Fruit fly (Drosophila melanogaster) whole organism, embryonic: ENCODE data around the gene BBS1.
A peak's percentile ranks its signal among the peaks of the same experiment; 100 is the strongest.

Experiments used
- Ada2b ChIP-seq: fragments of 200-800 bp; sonication (Bioruptor generic); IDR thresholded peaks from 2 replicates; pipeline ENCODE4 v1.3.6; 2022; ENCODE audit warnings: missing biosample characterization, missing genetic modification characterization
- Adf1 ChIP-seq: fragments of 200-800 bp; sonication (Bioruptor generic); IDR thresholded peaks from 2 replicates; pipeline ENCODE4 v1.3.6; 2022; ENCODE audit warnings: missing biosample characterization, missing genetic modification characterization
- Asciz ChIP-seq: fragments of 200-800 bp; sonication (Bioruptor generic); optimal IDR thresholded peaks from 2 replicates; lab custom pipeline; 2017; ENCODE audit warnings: missing biosample characterization, mild to moderate bottlenecking, missing genetic modification characterization, missing genetic modification reagents
- Atf6 ChIP-seq: fragments of 200-800 bp; sonication (Bioruptor generic); IDR thresholded peaks from 2 replicates; pipeline ENCODE4 v1.3.6; 2022; ENCODE audit warnings: missing biosample characterization, missing genetic modification characterization
- Awh ChIP-seq: fragments of 200-800 bp; sonication (Bioruptor generic); IDR thresholded peaks from 2 replicates; pipeline ENCODE4, ENCODE4 v1.3.6; 2022; ENCODE audit warnings: missing biosample characterization, missing genetic modification characterization
- CG10543 ChIP-seq: fragments of 200-800 bp; sonication (Bioruptor generic); optimal IDR thresholded peaks from 3 replicates; lab custom pipeline; 2017; ENCODE audit warnings: missing biosample characterization, mild to moderate bottlenecking, missing genetic modification characterization, moderate library complexity
- CG11504 ChIP-seq: fragments of 200-800 bp; sonication (Bioruptor generic); optimal IDR thresholded peaks from 3 replicates; lab custom pipeline; 2019; ENCODE audit warnings: missing biosample characterization, mild to moderate bottlenecking, missing genetic modification characterization, moderate library complexity
- CG16815 ChIP-seq: fragments of 200-800 bp; sonication (Bioruptor generic); optimal IDR thresholded peaks from 3 replicates; lab custom pipeline; 2017; ENCODE audit warnings: missing biosample characterization, mild to moderate bottlenecking, missing genetic modification characterization
- CG17359 ChIP-seq: fragments of 200-800 bp; sonication (Bioruptor generic); optimal IDR thresholded peaks from 3 replicates; lab custom pipeline; 2018; ENCODE audit warnings: missing biosample characterization, mild to moderate bottlenecking, missing genetic modification characterization, moderate library complexity
- CG18262 ChIP-seq: fragments of 200-800 bp; optimal IDR thresholded peaks from 3 replicates; lab custom pipeline; 2019; ENCODE audit warnings: missing biosample characterization, mild to moderate bottlenecking, missing genetic modification characterization, moderate library complexity
- CG18764 ChIP-seq: fragments of 200-800 bp; sonication (Bioruptor generic); optimal IDR thresholded peaks from 3 replicates; lab custom pipeline; 2016; ENCODE audit warnings: missing biosample characterization, missing genetic modification characterization
- CG2678 ChIP-seq: fragments of 200-800 bp; sonication (Bioruptor generic); optimal IDR thresholded peaks from 3 replicates; lab custom pipeline; 2019; ENCODE audit warnings: missing biosample characterization, mild to moderate bottlenecking, missing genetic modification characterization, moderate library complexity
- CG3163 ChIP-seq: fragments of 200-800 bp; sonication (Bioruptor generic); optimal IDR thresholded peaks from 3 replicates; lab custom pipeline; 2016; ENCODE audit warnings: missing biosample characterization, missing genetic modification characterization
- CG32532 ChIP-seq: fragments of 200-800 bp; sonication (Bioruptor generic); IDR thresholded peaks from 2 replicates; pipeline ENCODE4 v1.3.6; 2022; ENCODE audit warnings: missing biosample characterization, missing genetic modification characterization
- CG32767 ChIP-seq: fragments of 200-800 bp; sonication (Bioruptor generic); IDR thresholded peaks from 2 replicates; pipeline ENCODE4 v1.3.6; 2022; ENCODE audit warnings: missing biosample characterization, missing genetic modification characterization
- CG4360 ChIP-seq: fragments of 200-800 bp; sonication (Bioruptor generic); IDR thresholded peaks from 2 replicates; pipeline ENCODE4 v1.3.6; 2022; ENCODE audit warnings: missing biosample characterization, missing genetic modification characterization
- CG6254 ChIP-seq: fragments of 200-800 bp; sonication (Bioruptor generic); optimal IDR thresholded peaks from 3 replicates; lab custom pipeline; 2017; ENCODE audit warnings: mild to moderate bottlenecking, missing biosample characterization, missing genetic modification reagents, missing genetic modification characterization
- CG6689 ChIP-seq: fragments of 200-800 bp; sonication (Bioruptor generic); IDR thresholded peaks from 2 replicates; pipeline ENCODE4 v1.3.6; 2022; ENCODE audit warnings: missing biosample characterization, missing genetic modification characterization
- CG7839 ChIP-seq: fragments of 200-800 bp; sonication (Bioruptor generic); optimal IDR thresholded peaks from 3 replicates; lab custom pipeline; 2018; ENCODE audit warnings: missing biosample characterization, mild to moderate bottlenecking, missing genetic modification characterization, moderate library complexity
- CG8924 ChIP-seq: fragments of 200-800 bp; optimal IDR thresholded peaks from 3 replicates; lab custom pipeline; 2019; ENCODE audit warnings: missing biosample characterization, mild to moderate bottlenecking, missing genetic modification characterization, moderate library complexity
- D19A ChIP-seq: fragments of 200-800 bp; optimal IDR thresholded peaks from 3 replicates; lab custom pipeline; 2019; ENCODE audit warnings: missing biosample characterization, mild to moderate bottlenecking, missing genetic modification characterization, moderate library complexity
- E2f2 ChIP-seq: fragments of 200-800 bp; sonication (Bioruptor generic); IDR thresholded peaks from 2 replicates; pipeline ENCODE4 v1.3.6; 2022; ENCODE audit warnings: missing biosample characterization, missing genetic modification characterization
- Eip74EF ChIP-seq, 2 experiments: fragments of 200-800 bp in 1 of 2; fragments of >200 bp in 1 of 2; sonication (Bioruptor generic) in 1 of 2; optimal IDR thresholded peaks; 2 replicates each; lab custom pipeline; 2017 to 2019; ENCODE audit warnings: missing biosample characterization in 2 of 2, missing genetic modification characterization in 2 of 2, mild to moderate bottlenecking in 1 of 2, moderate library complexity in 1 of 2
- H2.0 ChIP-seq: fragments of 200-800 bp; sonication (Bioruptor generic); IDR thresholded peaks from 2 replicates; pipeline ENCODE4 v1.3.6; 2022; ENCODE audit warnings: missing biosample characterization, missing genetic modification characterization
- HLH3B ChIP-seq: fragments of 200-800 bp; sonication (Bioruptor generic); IDR thresholded peaks from 2 replicates; pipeline ENCODE4 v1.3.6; 2022; ENCODE audit warnings: missing biosample characterization, missing genetic modification characterization
- Mrtf ChIP-seq: fragments of 200-800 bp; sonication (Bioruptor generic); IDR thresholded peaks from 3 replicates; pipeline ENCODE4 v1.3.6; 2022; ENCODE audit warnings: missing biosample characterization, missing genetic modification characterization
- Nf-YA ChIP-seq: fragments of 200-800 bp; sonication (Bioruptor generic); IDR thresholded peaks from 2 replicates; pipeline ENCODE4 v1.3.6; 2022; ENCODE audit warnings: missing biosample characterization, missing genetic modification characterization
- Oli ChIP-seq: fragments of 200-800 bp; sonication (Bioruptor generic); optimal IDR thresholded peaks from 2 replicates; lab custom pipeline; 2018; ENCODE audit warnings: missing biosample characterization, mild to moderate bottlenecking, missing genetic modification characterization, moderate library complexity
- Ptx1 ChIP-seq: fragments of 200-800 bp; sonication (Bioruptor generic); IDR thresholded peaks from 2 replicates; pipeline ENCODE4 v1.3.6; 2022; ENCODE audit warnings: missing biosample characterization, missing genetic modification characterization
- Six4 ChIP-seq: fragments of 200-800 bp; sonication (Bioruptor generic); optimal IDR thresholded peaks from 2 replicates; lab custom pipeline; 2016; ENCODE audit warnings: missing biosample characterization, missing genetic modification characterization
- Sox100B ChIP-seq: fragments of 200-800 bp; sonication (Bioruptor generic); optimal IDR thresholded peaks from 3 replicates; lab custom pipeline; 2018; ENCODE audit warnings: missing biosample characterization, mild to moderate bottlenecking, missing genetic modification characterization
- Sox102F ChIP-seq: fragments of 200-800 bp; sonication (Bioruptor generic); optimal IDR thresholded peaks from 2 replicates; lab custom pipeline; 2018; ENCODE audit warnings: missing biosample characterization, mild to moderate bottlenecking, missing genetic modification characterization, moderate library complexity
- cas ChIP-seq: fragments of 200-800 bp; sonication (Bioruptor generic); IDR thresholded peaks from 2 replicates; pipeline ENCODE4 v1.3.6; 2022; ENCODE audit warnings: missing biosample characterization, missing genetic modification characterization
- dati ChIP-seq: fragments of 200-800 bp; sonication (Bioruptor generic); IDR thresholded peaks from 2 replicates; pipeline ENCODE4 v1.3.6; 2022; ENCODE audit warnings: missing biosample characterization, missing genetic modification characterization
- dmrt99B ChIP-seq: fragments of 200-800 bp; sonication (Bioruptor generic); optimal IDR thresholded peaks from 2 replicates; lab custom pipeline; 2018; ENCODE audit warnings: missing biosample characterization, mild to moderate bottlenecking, missing genetic modification characterization, moderate library complexity
- dysf ChIP-seq: fragments of 200-800 bp; sonication (Bioruptor generic); IDR thresholded peaks from 3 replicates; pipeline ENCODE4 v1.3.6; 2022; ENCODE audit warnings: missing biosample characterization, missing genetic modification characterization
- fd96Cb ChIP-seq: fragments of 200-800 bp; sonication (Bioruptor generic); optimal IDR thresholded peaks from 2 replicates; lab custom pipeline; 2018; ENCODE audit warnings: missing biosample characterization, mild to moderate bottlenecking, missing genetic modification characterization, moderate library complexity
- gem ChIP-seq: fragments of 200-800 bp; sonication (Bioruptor generic); optimal IDR thresholded peaks from 2 replicates; lab custom pipeline; 2019; ENCODE audit warnings: missing biosample characterization, mild to moderate bottlenecking, missing genetic modification characterization, moderate library complexity
- grau ChIP-seq: fragments of 200-800 bp; optimal IDR thresholded peaks from 3 replicates; lab custom pipeline; 2019; ENCODE audit warnings: missing biosample characterization, mild to moderate bottlenecking, missing genetic modification characterization, moderate library complexity
- her ChIP-seq: fragments of 200-800 bp; sonication (Bioruptor generic); optimal IDR thresholded peaks from 2 replicates; lab custom pipeline; 2016; ENCODE audit warnings: missing biosample characterization, missing genetic modification characterization
- hkb ChIP-seq, 2 experiments: fragments of 200-800 bp in 1 of 2; fragments of >200 bp in 1 of 2; sonication (Bioruptor generic) in 1 of 2; IDR thresholded peaks in 1 of 2; optimal IDR thresholded peaks in 1 of 2; 2 replicates each; pipeline versions ENCODE4 v1.3.6 to Lab custom; 2017 to 2022; ENCODE audit warnings: missing biosample characterization in 1 of 2, missing genetic modification characterization in 1 of 2
- lmd ChIP-seq: fragments of 200-800 bp; sonication (Bioruptor generic); IDR thresholded peaks from 2 replicates; pipeline ENCODE4 v1.3.6; 2022; ENCODE audit warnings: missing biosample characterization, missing genetic modification characterization
- row ChIP-seq: fragments of 200-800 bp; sonication (Bioruptor generic); IDR thresholded peaks from 3 replicates; pipeline ENCODE4 v1.3.6; 2022; ENCODE audit warnings: missing biosample characterization, missing genetic modification characterization
- sima ChIP-seq: fragments of 200-800 bp; sonication (Bioruptor generic); optimal IDR thresholded peaks from 2 replicates; lab custom pipeline; 2016; ENCODE audit warnings: missing biosample characterization, missing genetic modification characterization
- so ChIP-seq: fragments of 200-800 bp; sonication (Bioruptor generic); IDR thresholded peaks from 3 replicates; pipeline ENCODE4 v1.3.6; 2022; ENCODE audit warnings: missing biosample characterization, missing genetic modification characterization
- stc ChIP-seq: fragments of 200-800 bp; sonication (Bioruptor generic); IDR thresholded peaks from 2 replicates; pipeline ENCODE4 v1.3.6; 2022; ENCODE audit warnings: missing biosample characterization, missing genetic modification characterization
- stwl ChIP-seq: fragments of 200-800 bp; sonication (Bioruptor generic); optimal IDR thresholded peaks from 3 replicates; lab custom pipeline; 2018; ENCODE audit warnings: missing biosample characterization, mild to moderate bottlenecking, missing genetic modification characterization, moderate library complexity
- tap ChIP-seq: fragments of 200-800 bp; optimal IDR thresholded peaks from 3 replicates; lab custom pipeline; 2019; ENCODE audit warnings: missing biosample characterization, mild to moderate bottlenecking, missing genetic modification characterization, moderate library complexity
- tgo ChIP-seq: fragments of 200-800 bp; sonication (Bioruptor generic); IDR thresholded peaks from 3 replicates; pipeline ENCODE4 v1.3.6; 2022; ENCODE audit warnings: missing biosample characterization, missing genetic modification characterization

Gene BBS1

dm6 chr3L:7086558-7087059 is 39.1 kb upstream of the BBS1 start, which contains the start of gene Cpr65Ea (continued):
- TF ChIP-seq CG16815 (GFP tag; lab: Kevin White, UChicago) = no peak
- TF ChIP-seq tap (tag; lab: Kevin White, UChicago) = peak; percentile 33
- TF ChIP-seq Oli (tag; lab: Kevin White, UChicago) = peak; percentile 46
- TF ChIP-seq Sox102F (GFP tag; lab: Kevin White, UChicago) = peak; percentile 56
- TF ChIP-seq Sox100B (GFP tag; lab: Kevin White, UChicago) = peak; percentile 30
- TF ChIP-seq Eip74EF (GFP tag; optimal IDR thresholded peaks at IDR 0.05; lab: Kevin White, UChicago) = peak in 1 of 2 experiments; percentile 11
- TF ChIP-seq tgo (GFP tag; lab: Robert Waterston, UW) = 0 out of 3 replicates have a peak, but pooled peaks have one; percentile 24
- TF ChIP-seq D19A (tag; lab: Kevin White, UChicago) = peak; percentile 42
- TF ChIP-seq HLH3B (GFP tag; lab: Robert Waterston, UW) = peak; percentile 53
- 0 out of 2 replicates have a peak, but pooled peaks have one; percentile 12 for TF ChIP-seq Ada2b (GFP tag; lab: Robert Waterston, UW)
- 0 out of 2 replicates have a peak, but pooled peaks have one; percentile 13 for TF ChIP-seq Nf-YA (GFP tag; lab: Robert Waterston, UW)
- no peak for TF ChIP-seq sima (GFP tag; lab: Kevin White, UChicago)
- no peak for TF ChIP-seq Atf6 (GFP tag; lab: Robert Waterston, UW)
- TF ChIP-seq E2f2 = peak; percentile 23; the same call in 1 of the 2 replicates
- TF ChIP-seq CG7839 (tag; lab: Kevin White, UChicago) = peak; percentile 41
- peak; percentile 52 for TF ChIP-seq CG2678 (tag; lab: Kevin White, UChicago)
- no peak for TF ChIP-seq hkb (optimal IDR thresholded peaks at IDR 0.05; lab: Kevin White, UChicago)
- TF ChIP-seq hkb (GFP tag; IDR thresholded peaks at IDR 0.05; lab: Robert Waterston, UW) = peak; percentile 21; the same call in 1 of the 2 replicates
- 0 out of 3 replicates have a peak, but pooled peaks have one; percentile 19 for TF ChIP-seq so
- TF ChIP-seq row (GFP tag; lab: Robert Waterston, UW) = peak; percentile 56
- TF ChIP-seq dysf (GFP tag; lab: Robert Waterston, UW) = 0 out of 3 replicates have a peak, but pooled peaks have one; percentile 28
- no peak for TF ChIP-seq CG10543 (GFP tag; lab: Kevin White, UChicago)
- TF ChIP-seq Six4 (GFP tag; lab: Kevin White, UChicago) = no peak
- TF ChIP-seq CG18262 = peak; percentile 5
- TF ChIP-seq CG32767 (GFP tag; lab: Robert Waterston, UW) = 0 out of 2 replicates have a peak, but pooled peaks have one; percentile 15
- TF ChIP-seq stc (GFP tag; lab: Robert Waterston, UW) = peak; percentile 32; the same call in 1 of the 2 replicates
- no peak for TF ChIP-seq CG6254 (GFP tag; lab: Kevin White, UChicago)
- peak; percentile 24 for TF ChIP-seq Asciz (GFP tag; lab: Kevin White, UChicago)
- TF ChIP-seq grau (tag; lab: Kevin White, UChicago) = peak; percentile 17
- TF ChIP-seq CG8924 = peak; percentile 11
- no peak for TF ChIP-seq CG3163
- no peak for TF ChIP-seq cas (GFP tag; lab: Robert Waterston, UW)

- TF ChIP-seq gem (tag; lab: Kevin White, UChicago) = peak; percentile 23
- TF ChIP-seq Mrtf = 0 out of 3 replicates have a peak, but pooled peaks have one; percentile 25
- no peak for TF ChIP-seq dati (GFP tag; lab: Robert Waterston, UW)
- no peak for TF ChIP-seq Adf1
- no peak for TF ChIP-seq stwl (tag; lab: Kevin White, UChicago)
- no peak for TF ChIP-seq her (GFP tag; lab: Kevin White, UChicago)
- no peak for TF ChIP-seq Awh (GFP tag; lab: Robert Waterston, UW)
- peak; percentile 39 for TF ChIP-seq CG11504
- TF ChIP-seq fd96Cb (tag; lab: Kevin White, UChicago) = peak; percentile 20
- peak; percentile 53 for TF ChIP-seq dmrt99B
- TF ChIP-seq Ptx1 (GFP tag; lab: Robert Waterston, UW) = peak; percentile 62
- TF ChIP-seq CG17359 = peak; percentile 49
- 0 out of 2 replicates have a peak, but pooled peaks have one; percentile 6 for TF ChIP-seq CG32532 (GFP tag; lab: Robert Waterston, UW)
- TF ChIP-seq H2.0 = peak; percentile 11; the same call in 1 of the 2 replicates
- peak; percentile 62; the same call in 2 of the 3 replicates for TF ChIP-seq dysf (GFP tag; lab: Robert Waterston, UW)
- TF ChIP-seq CG4360 (GFP tag; lab: Robert Waterston, UW) = no peak
- 0 out of 2 replicates have a peak, but pooled peaks have one; percentile 32 for TF ChIP-seq CG6689 (GFP tag; lab: Robert Waterston, UW)
- TF ChIP-seq CG18764 (GFP tag; lab: Kevin White, UChicago) = no peak
- TF ChIP-seq HLH3B (GFP tag; lab: Robert Waterston, UW) = no peak
- TF ChIP-seq lmd (GFP tag; lab: Robert Waterston, UW) = peak; percentile 34; the same call in 1 of the 2 replicates
Measured at dm6 chr3L:7087347-7087746, 38.4 kb upstream of the BBS1 start.
